In genomic region chrV:9194055-9194454, ce11 we compare ENCODE assay signal across 6 worm cellular contexts.
TF ChIP-seq lines count a peak whose summit lies in the region.

No protein-coding gene starts in this region.

TF ChIP-seq in whole organism, L1 larva, 84 proteins besides CTCF, POLR2A, EP300 and RAD21 (continues in another document):
- TF ChIP-seq dpl-1 (GFP tag; optimal IDR thresholded peaks at IDR 0.05; lab: Kevin White, UChicago) (no peak), ceh-82 (tag; optimal IDR thresholded peaks at IDR 0.05; lab: Kevin White, UChicago) (peak in 1 of 3 experiments; percentile 22), ceh-8 (GFP tag; optimal IDR thresholded peaks at IDR 0.05; lab: Kevin White, UChicago) (no peak), mep-1 (tag; optimal IDR thresholded peaks at IDR 0.05; lab: Kevin White, UChicago) (no peak), zag-1 (tag; optimal IDR thresholded peaks at IDR 0.05; lab: Kevin White, UChicago) (no peak), fkh-10 (GFP tag; optimal IDR thresholded peaks at IDR 0.05; lab: Kevin White, UChicago) (peak; percentile 53), fkh-4 (tag; optimal IDR thresholded peaks at IDR 0.05; lab: Kevin White, UChicago; ENCODE audit: borderline replicate concordance) (no peak), fkh-8 (tag; optimal IDR thresholded peaks at IDR 0.05; lab: Kevin White, UChicago) (peak; percentile 1), lin-39 (tag; optimal IDR thresholded peaks at IDR 0.05; lab: Kevin White, UChicago) (no peak), aly-2 (tag; optimal IDR thresholded peaks at IDR 0.05; lab: Kevin White, UChicago) (no peak), efl-1 (optimal IDR thresholded peaks at IDR 0.05; lab: Kevin White, UChicago) (no peak), efl-1 (GFP tag; optimal IDR thresholded peaks at IDR 0.05 in 1 of 2; lab: Kevin White, UChicago) (peak in 1 of 2 experiments; percentile 17), nhr-47 (tag; optimal IDR thresholded peaks at IDR 0.05; lab: Kevin White, UChicago) (peak; percentile 22), lin-14 (GFP tag; optimal IDR thresholded peaks at IDR 0.05; lab: Kevin White, UChicago) (peak; percentile 74), egl-13 (tag; optimal IDR thresholded peaks at IDR 0.05; lab: Kevin White, UChicago) (peak; percentile 27)

TF ChIP-seq in whole organism, L2 larva, 48 proteins besides CTCF, POLR2A, EP300 and RAD21:
- peak in 1 of 2 experiments; percentile 5 for TF ChIP-seq mdl-1 (tag; optimal IDR thresholded peaks at IDR 0.05; lab: Kevin White, UChicago)
- no peak for TF ChIP-seq peb-1 (tag; optimal IDR thresholded peaks at IDR 0.05; lab: Kevin White, UChicago)
- no peak for TF ChIP-seq fos-1 (tag; optimal IDR thresholded peaks at IDR 0.05; lab: Kevin White, UChicago)
- peak in 1 of 2 experiments; percentile 22 for TF ChIP-seq lsy-2 (tag; optimal IDR thresholded peaks at IDR 0.05; lab: Kevin White, UChicago)
- TF ChIP-seq unc-55 (GFP tag; optimal IDR thresholded peaks at IDR 0.05; lab: Kevin White, UChicago), result peak; percentile 49
- peak; percentile 14 for TF ChIP-seq C34F6.9 (tag; optimal IDR thresholded peaks at IDR 0.05; lab: Kevin White, UChicago)
- peak; percentile 43 for TF ChIP-seq sem-4 (tag; optimal IDR thresholded peaks at IDR 0.05; lab: Kevin White, UChicago)
- TF ChIP-seq skn-1 (tag; optimal IDR thresholded peaks at IDR 0.05; lab: Kevin White, UChicago), result no peak
TF ChIP-seq in whole organism, L2 larva: peak in this region for 5.

TF ChIP-seq in whole organism, L3 larva, 47 proteins besides CTCF, POLR2A, EP300 and RAD21:
- TF ChIP-seq nhr-76 (tag; optimal IDR thresholded peaks at IDR 0.05; lab: Kevin White, UChicago), result no peak
- peak; percentile 17 for TF ChIP-seq fkh-10 (GFP tag; optimal IDR thresholded peaks at IDR 0.05; lab: Kevin White, UChicago)
- no peak for TF ChIP-seq jun-1 (tag; optimal IDR thresholded peaks at IDR 0.05; lab: Kevin White, UChicago)
- TF ChIP-seq nhr-23 (tag; optimal IDR thresholded peaks at IDR 0.05; lab: Kevin White, UChicago), result no peak
TF ChIP-seq in whole organism, L3 larva: peak in this region for 1.

TF ChIP-seq in whole organism, L4 larva, 104 proteins besides CTCF, POLR2A, EP300 and RAD21:
- TF ChIP-seq ctbp-1 (GFP tag; IDR thresholded peaks at IDR 0.05; lab: Robert Waterston, UW) (peak; percentile 54; the same call in 1 of the 2 replicates), ces-1 (GFP tag; optimal IDR thresholded peaks at IDR 0.05; lab: Kevin White, UChicago) (peak; percentile 56), mes-2 (tag; optimal IDR thresholded peaks at IDR 0.05; lab: Kevin White, UChicago; ENCODE audit: poor library complexity, severe bottlenecking) (no peak)
TF ChIP-seq in whole organism, L4 larva: peak in this region for 2.

TF ChIP-seq in whole organism, late embryonic, 69 proteins besides CTCF, POLR2A, EP300 and RAD21:
- TF ChIP-seq T23F11.4 (GFP tag; optimal IDR thresholded peaks at IDR 0.05; lab: Kevin White, UChicago) (no peak), ceh-14 (tag; optimal IDR thresholded peaks at IDR 0.05; lab: Kevin White, UChicago) (no peak), ceh-34 (tag; optimal IDR thresholded peaks at IDR 0.05; lab: Kevin White, UChicago) (no peak), tbx-2 (tag; optimal IDR thresholded peaks at IDR 0.05; lab: Kevin White, UChicago) (no peak), unc-42 (tag; optimal IDR thresholded peaks at IDR 0.05; lab: Kevin White, UChicago) (peak; percentile 93), lin-11 (tag; optimal IDR thresholded peaks at IDR 0.05; lab: Kevin White, UChicago) (no peak), ztf-16 (tag; optimal IDR thresholded peaks at IDR 0.05; lab: Kevin White, UChicago) (no peak), ceh-9 (tag; optimal IDR thresholded peaks at IDR 0.05; lab: Kevin White, UChicago) (no peak), nhr-232 (tag; optimal IDR thresholded peaks at IDR 0.05; lab: Kevin White, UChicago) (no peak)

TF ChIP-seq in whole organism, mixed stage, embryonic, 35 proteins besides CTCF, POLR2A, EP300 and RAD21:
- TF ChIP-seq bed-3 (GFP tag; optimal IDR thresholded peaks at IDR 0.05; lab: Kevin White, UChicago), result no peak
- no peak for TF ChIP-seq sem-2 (GFP tag; optimal IDR thresholded peaks at IDR 0.05; lab: Kevin White, UChicago)
- TF ChIP-seq ces-1 (GFP tag; optimal IDR thresholded peaks at IDR 0.05; lab: Kevin White, UChicago), result peak; percentile 87
TF ChIP-seq in whole organism, mixed stage, embryonic: peak in this region for 1.

Comparison
In these comparisons a context has a peak if more than half of its experiments do, and no peak if none do; other contexts are left out.
1. Of the 29 proteins assayed by ChIP-seq in both whole organism, L4 larva and whole organism, L1 larva: peak only in whole organism, L4 larva: ces-1; only in whole organism, L1 larva: fkh-10; in both: none; in neither: 26; mixed calls (peak in some experiments, not most) for 1.